Fruit fly (Drosophila melanogaster) whole organism, prepupa: ENCODE results near the gene CG6495.
A peak's percentile ranks its signal among the peaks of the same experiment; 100 is the strongest.

Experiments used
- CG10631 ChIP-seq: fragments of 200-800 bp; sonication (Bioruptor generic); optimal IDR thresholded peaks from 2 replicates; lab custom pipeline; 2016; ENCODE audit warnings: missing biosample characterization, missing genetic modification characterization
- CG11294 ChIP-seq: fragments of 200-800 bp; sonication (Bioruptor generic); IDR thresholded peaks from 2 replicates; pipeline ENCODE4 v1.3.6; 2022; ENCODE audit warnings: missing biosample characterization, missing genetic modification characterization
- CG11762 ChIP-seq: fragments of 200-800 bp; sonication (Bioruptor generic); optimal IDR thresholded peaks from 3 replicates; lab custom pipeline; 2016; ENCODE audit warnings: missing biosample characterization, missing genetic modification characterization; ENCODE audit not compliant: insufficient read depth
- CG11902 ChIP-seq: fragments of 200-800 bp; sonication (Bioruptor generic); optimal IDR thresholded peaks from 3 replicates; lab custom pipeline; 2016; ENCODE audit warnings: missing biosample characterization, missing genetic modification characterization
- CG15336 ChIP-seq: fragments of 200-800 bp; sonication (Bioruptor generic); IDR thresholded peaks from 2 replicates; pipeline ENCODE4 v1.3.6; 2022; ENCODE audit warnings: missing biosample characterization, missing genetic modification characterization
- CG1621 ChIP-seq: fragments of 200-800 bp; sonication (Bioruptor generic); optimal IDR thresholded peaks from 3 replicates; lab custom pipeline; 2018; ENCODE audit warnings: missing biosample characterization, mild to moderate bottlenecking, missing genetic modification characterization
- CG16779 ChIP-seq: fragments of 200-800 bp; sonication (Bioruptor generic); optimal IDR thresholded peaks from 3 replicates; lab custom pipeline; 2017; ENCODE audit warnings: missing biosample characterization, mild to moderate bottlenecking, missing genetic modification characterization
- CG3032 ChIP-seq: fragments of 200-800 bp; optimal IDR thresholded peaks from 2 replicates; lab custom pipeline; 2019; ENCODE audit warnings: missing biosample characterization, mild to moderate bottlenecking, missing genetic modification characterization, moderate library complexity
- CG31627 ChIP-seq: fragments of 200-800 bp; sonication (Bioruptor generic); optimal IDR thresholded peaks from 3 replicates; lab custom pipeline; 2016; ENCODE audit warnings: missing biosample characterization, missing genetic modification characterization
- CG32006 ChIP-seq: fragments of 200-800 bp; sonication (Bioruptor generic); optimal IDR thresholded peaks from 3 replicates; lab custom pipeline; 2017; ENCODE audit warnings: missing biosample characterization, mild to moderate bottlenecking, missing genetic modification characterization
- CG3919 ChIP-seq: fragments of 200-800 bp; sonication (Bioruptor generic); optimal IDR thresholded peaks from 3 replicates; lab custom pipeline; 2016; ENCODE audit warnings: missing biosample characterization, missing genetic modification characterization
- CG6276 ChIP-seq: fragments of 200-800 bp; sonication (Bioruptor generic); optimal IDR thresholded peaks from 2 replicates; lab custom pipeline; 2017; ENCODE audit warnings: missing biosample characterization, mild to moderate bottlenecking, missing genetic modification characterization
- CG7368 ChIP-seq: fragments of 200-800 bp; sonication (Bioruptor generic); optimal IDR thresholded peaks from 3 replicates; lab custom pipeline; 2016; ENCODE audit warnings: missing biosample characterization, missing genetic modification characterization
- CG8119 ChIP-seq: fragments of 200-800 bp; sonication (Bioruptor generic); IDR thresholded peaks from 3 replicates; pipeline ENCODE4 v1.3.6; 2022; ENCODE audit warnings: missing biosample characterization, missing genetic modification characterization
- CG8319 ChIP-seq: fragments of 200-800 bp; sonication (Bioruptor generic); optimal IDR thresholded peaks from 3 replicates; lab custom pipeline; 2016; ENCODE audit warnings: missing biosample characterization, missing genetic modification characterization
- CG8632 ChIP-seq: fragments of 200-800 bp; sonication (Bioruptor generic); optimal IDR thresholded peaks from 3 replicates; lab custom pipeline; 2016; ENCODE audit warnings: missing biosample characterization, missing genetic modification characterization
- CG9139 ChIP-seq: fragments of 200-800 bp; sonication (Bioruptor generic); optimal IDR thresholded peaks from 3 replicates; lab custom pipeline; 2017; ENCODE audit warnings: missing biosample characterization, mild to moderate bottlenecking, missing genetic modification characterization
- Eip75B ChIP-seq: fragments of 200-800 bp; sonication (Bioruptor generic); optimal IDR thresholded peaks from 3 replicates; lab custom pipeline; 2016; ENCODE audit warnings: missing biosample characterization, missing genetic modification characterization
- Eip78C ChIP-seq: fragments of 200-800 bp; sonication (Bioruptor generic); peaks from one replicate; lab custom pipeline; 2016; ENCODE audit warnings: missing biosample characterization, missing genetic modification characterization
- Eip93F ChIP-seq: fragments of 200-800 bp; sonication (Bioruptor generic); optimal IDR thresholded peaks from 2 replicates; lab custom pipeline; 2016; ENCODE audit warnings: missing biosample characterization, mild to moderate bottlenecking, missing genetic modification characterization
- Ets21C ChIP-seq: fragments of 200-800 bp; sonication (Bioruptor generic); optimal IDR thresholded peaks from 3 replicates; lab custom pipeline; 2016; ENCODE audit warnings: missing biosample characterization, missing genetic modification characterization
- Hr39 ChIP-seq: fragments of 200-800 bp; sonication (Bioruptor generic); optimal IDR thresholded peaks from 2 replicates; lab custom pipeline; 2016; ENCODE audit warnings: missing biosample characterization, missing genetic modification characterization
- Hr4 ChIP-seq: fragments of 200-800 bp; sonication (Bioruptor generic); optimal IDR thresholded peaks from 3 replicates; lab custom pipeline; 2016; ENCODE audit warnings: missing biosample characterization, missing genetic modification characterization
- Smox ChIP-seq: fragments of 200-800 bp; sonication (Bioruptor generic); optimal IDR thresholded peaks from 3 replicates; lab custom pipeline; 2016; ENCODE audit warnings: missing biosample characterization, missing genetic modification characterization
- Sox102F ChIP-seq: fragments of 200-800 bp; sonication (Bioruptor generic); optimal IDR thresholded peaks from 2 replicates; lab custom pipeline; 2016; ENCODE audit warnings: missing biosample characterization, mild to moderate bottlenecking, missing genetic modification characterization
- Sox14 ChIP-seq: fragments of 200-800 bp; sonication (Bioruptor generic); optimal IDR thresholded peaks from 3 replicates; lab custom pipeline; 2016; ENCODE audit warnings: missing biosample characterization, missing genetic modification characterization
- cyc ChIP-seq: fragments of 200-800 bp; sonication (Bioruptor generic); optimal IDR thresholded peaks from 3 replicates; lab custom pipeline; 2016; ENCODE audit warnings: missing biosample characterization, missing genetic modification characterization
- dac ChIP-seq: fragments of 200-800 bp; sonication (Bioruptor generic); optimal IDR thresholded peaks from 2 replicates; lab custom pipeline; 2017; ENCODE audit warnings: missing biosample characterization, mild to moderate bottlenecking, missing genetic modification characterization
- dsx ChIP-seq: fragments of 200-800 bp; optimal IDR thresholded peaks from 3 replicates; lab custom pipeline; 2019; ENCODE audit warnings: missing biosample characterization, mild to moderate bottlenecking, missing genetic modification characterization, moderate library complexity; ENCODE audit not compliant: poor library complexity, severe bottlenecking
- esn ChIP-seq: fragments of 200-800 bp; sonication (Bioruptor generic); optimal IDR thresholded peaks from 2 replicates; lab custom pipeline; 2016; ENCODE audit warnings: missing biosample characterization, mild to moderate bottlenecking, missing genetic modification characterization, moderate library complexity
- fd59A ChIP-seq: fragments of 200-800 bp; sonication (Bioruptor generic); optimal IDR thresholded peaks from 2 replicates; lab custom pipeline; 2017; ENCODE audit warnings: missing biosample characterization, mild to moderate bottlenecking, missing genetic modification characterization, missing genetic modification reagents
- lz ChIP-seq: fragments of 200-800 bp; sonication (Bioruptor generic); optimal IDR thresholded peaks from 3 replicates; lab custom pipeline; 2016; ENCODE audit warnings: missing biosample characterization, missing genetic modification characterization
- net ChIP-seq: fragments of 200-800 bp; sonication (Bioruptor generic); optimal IDR thresholded peaks from 3 replicates; lab custom pipeline; 2016; ENCODE audit warnings: missing biosample characterization, missing genetic modification characterization
- pdm3 ChIP-seq: fragments of 200-800 bp; sonication (Bioruptor generic); optimal IDR thresholded peaks from 3 replicates; lab custom pipeline; 2016; ENCODE audit warnings: missing biosample characterization, missing genetic modification characterization
- spab ChIP-seq: fragments of 200-800 bp; sonication (Bioruptor generic); optimal IDR thresholded peaks from 2 replicates; lab custom pipeline; 2017; ENCODE audit warnings: missing biosample characterization, mild to moderate bottlenecking, missing genetic modification characterization, missing genetic modification reagents
- ss ChIP-seq, 2 experiments: fragments of 200-800 bp; sonication (Bioruptor generic); optimal IDR thresholded peaks; 2 replicates in 1 of 2; 3 replicates in 1 of 2; lab custom pipeline; 2017 to 2018; ENCODE audit warnings: mild to moderate bottlenecking in 2 of 2, missing biosample characterization in 2 of 2, missing genetic modification characterization in 2 of 2, moderate library complexity in 1 of 2
- svp ChIP-seq: fragments of 200-800 bp; sonication (Bioruptor generic); peaks from one replicate; lab custom pipeline; 2016; ENCODE audit warnings: missing biosample characterization, missing genetic modification characterization
- topi ChIP-seq: fragments of 200-800 bp; sonication (Bioruptor generic); optimal IDR thresholded peaks from 3 replicates; lab custom pipeline; 2016; ENCODE audit warnings: missing biosample characterization, missing genetic modification characterization
- vri ChIP-seq: fragments of 200-800 bp; sonication (Bioruptor generic); optimal IDR thresholded peaks from 3 replicates; lab custom pipeline; 2016; ENCODE audit warnings: missing biosample characterization, mild to moderate bottlenecking, missing genetic modification characterization

CG6495 gene

DNA sequence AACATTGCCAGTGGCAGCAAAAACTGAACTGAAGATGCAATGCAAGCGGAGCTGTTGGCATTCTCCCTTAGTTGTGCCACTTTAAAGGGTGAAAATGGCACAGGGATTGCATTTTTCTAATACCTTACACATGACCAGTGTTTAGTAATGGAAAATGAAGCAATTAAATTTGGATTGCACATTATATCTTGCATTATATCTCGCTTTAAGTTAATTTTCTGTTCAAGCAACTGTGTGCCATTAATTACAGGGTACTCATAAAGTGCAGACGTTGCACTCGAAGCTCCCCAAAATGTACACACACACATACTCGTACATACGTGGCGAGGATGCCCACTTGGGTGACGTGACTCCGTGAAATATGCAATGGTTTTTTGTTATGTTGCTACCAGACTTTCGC is 1.3 kb upstream of the CG6495 start (continued):
- TF ChIP-seq fd59A (no peak), spab (GFP tag; lab: Kevin White, UChicago) (no peak), pdm3 (GFP tag; lab: Kevin White, UChicago) (peak; percentile 51), CG15336 (GFP tag; lab: Robert Waterston, UW) (no peak), Eip75B (peak; percentile 54), CG8119 (no peak), CG31627 (peak; percentile 51), CG10631 (GFP tag; lab: Kevin White, UChicago) (peak; percentile 53), CG11294 (GFP tag; lab: Robert Waterston, UW) (no peak), Smox (GFP tag; lab: Kevin White, UChicago) (peak; percentile 49), dsx (peak; percentile 11), CG9139 (no peak), vri (no peak), dac (GFP tag; lab: Kevin White, UChicago) (no peak), CG3032 (peak; percentile 38), CG7368 (peak; percentile 21), Ets21C (GFP tag; lab: Kevin White, UChicago) (peak; percentile 20)
- TF ChIP-seq, all 60 proteins: peak for 37

DNA sequence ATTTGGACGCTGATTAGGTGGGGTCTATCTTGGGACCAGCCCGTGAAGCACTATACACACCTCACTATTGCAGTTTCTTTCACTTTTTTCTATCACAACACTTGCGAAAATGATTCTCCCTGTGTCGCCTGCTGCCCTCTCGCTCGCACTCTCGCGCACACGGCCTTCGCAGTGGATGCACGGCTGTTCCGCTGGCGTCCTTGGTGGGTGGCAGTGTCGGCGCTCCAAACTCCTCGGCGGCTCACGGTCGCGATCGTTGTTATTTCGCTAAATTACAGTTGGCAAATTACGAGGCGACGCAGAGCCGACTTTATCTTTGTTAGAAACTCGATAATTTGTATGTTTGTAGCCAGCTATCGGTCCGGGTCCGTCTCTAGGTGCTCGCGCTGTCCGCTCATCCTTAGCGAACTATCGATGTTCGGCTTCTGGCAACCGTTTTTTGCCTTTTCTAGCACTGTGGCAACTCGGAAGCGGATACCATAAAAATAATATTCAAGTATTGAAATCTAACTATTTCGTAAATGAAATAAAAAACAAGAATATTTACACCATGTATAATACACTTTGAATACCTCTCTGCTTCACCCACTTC is 6.8 kb downstream of the CG6495 start, which contains the start of gene Ubc2:
Gene Ubc2, minus strand, starts transcription at position 410 of the 592 bp plus-strand sequence.
- TF ChIP-seq esn (peak; percentile 28), CG11762 (GFP tag; lab: Kevin White, UChicago) (no peak), pdm3 (GFP tag; lab: Kevin White, UChicago) (peak; percentile 33), net (GFP tag; lab: Kevin White, UChicago) (no peak), CG31627 (peak; percentile 23), lz (GFP tag; lab: Kevin White, UChicago) (peak; percentile 30), CG3919 (no peak), Sox14 (GFP tag; lab: Kevin White, UChicago) (peak; percentile 73), cyc (GFP tag; lab: Kevin White, UChicago) (peak; percentile 15), CG8319 (GFP tag; lab: Kevin White, UChicago) (no peak), svp (GFP tag; lab: Kevin White, UChicago) (no peak), topi (GFP tag; lab: Kevin White, UChicago) (peak; percentile 19), CG1621 (no peak), dsx (peak; percentile 7), CG6276 (GFP tag; lab: Kevin White, UChicago) (no peak), Eip78C (GFP tag; lab: Kevin White, UChicago) (peak; percentile 72)

DNA sequence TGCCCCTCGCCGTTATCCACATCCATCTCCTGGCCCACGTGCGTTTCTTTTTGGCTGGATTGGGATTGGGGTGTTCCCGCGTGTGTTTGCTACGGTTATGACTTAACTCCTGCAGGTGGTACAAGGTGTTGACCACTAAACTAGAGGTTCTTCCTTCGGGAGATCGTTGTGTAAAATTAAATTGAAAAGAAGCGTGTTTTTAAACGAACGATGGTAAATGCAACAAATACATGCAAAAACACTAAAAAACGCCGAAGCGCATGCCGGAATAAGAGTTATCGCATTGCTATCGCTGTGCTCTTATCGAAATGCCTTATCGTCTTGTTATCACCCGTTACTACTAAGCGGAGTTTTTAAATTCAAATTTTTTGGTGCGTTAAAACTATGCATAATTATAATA is 8.8 kb downstream of the CG6495 start, which contains the start of gene CG6724:
Gene CG6724, minus strand, starts transcription at position 245 of the 400 bp plus-strand sequence.
- TF ChIP-seq CG7368 = no peak
- TF ChIP-seq Sox14 (GFP tag; lab: Kevin White, UChicago) = no peak
- TF ChIP-seq CG11902 (GFP tag; lab: Kevin White, UChicago) = no peak
- TF ChIP-seq, all 60 proteins: peak for 0

DNA sequence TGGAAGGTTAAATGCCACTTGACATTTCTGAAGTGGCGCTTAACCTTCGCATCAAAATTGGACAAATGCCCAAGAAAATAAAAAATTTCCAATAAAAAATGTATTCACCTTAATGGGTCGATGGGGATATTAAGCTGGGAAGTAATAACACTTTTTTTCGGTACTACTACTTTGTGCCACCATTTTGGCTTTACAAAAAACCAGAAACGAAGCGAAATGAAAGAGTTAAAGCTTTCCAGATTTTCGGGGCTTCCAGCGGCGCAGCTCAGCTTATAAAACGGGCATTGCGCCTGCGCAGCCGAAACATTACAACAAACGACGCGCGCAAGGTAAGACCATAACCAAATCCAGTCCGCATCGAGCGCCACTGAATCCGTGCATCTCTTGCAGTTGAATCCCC is 9.7 kb downstream of the CG6495 start, which contains the start of gene CG17127:
Gene CG17127, plus strand, starts transcription at position 301 of the 400 bp plus-strand sequence.
- TF ChIP-seq pdm3 (GFP tag; lab: Kevin White, UChicago) = no peak
- no peak for TF ChIP-seq esn
- no peak for TF ChIP-seq topi (GFP tag; lab: Kevin White, UChicago)
- TF ChIP-seq cyc (GFP tag; lab: Kevin White, UChicago) = no peak
- TF ChIP-seq Eip78C (GFP tag; lab: Kevin White, UChicago) = no peak
- TF ChIP-seq CG11294 (GFP tag; lab: Robert Waterston, UW) = no peak
- TF ChIP-seq Eip75B = no peak
- no peak for TF ChIP-seq CG16779
- no peak for TF ChIP-seq CG32006 (GFP tag; lab: Kevin White, UChicago)
- TF ChIP-seq Sox102F (GFP tag; lab: Kevin White, UChicago) = no peak
- no peak for TF ChIP-seq Eip93F (GFP tag; lab: Kevin White, UChicago)
- no peak for TF ChIP-seq ss (GFP tag; optimal IDR thresholded peaks at IDR 0.05; lab: Kevin White, UChicago)
- TF ChIP-seq dsx = no peak
- no peak for TF ChIP-seq Hr4 (GFP tag; lab: Kevin White, UChicago)
- no peak for TF ChIP-seq CG3032
- no peak for TF ChIP-seq Hr39 (GFP tag; lab: Kevin White, UChicago)
- no peak for TF ChIP-seq CG1621
- no peak for TF ChIP-seq CG8632 (GFP tag; lab: Kevin White, UChicago)
- TF ChIP-seq vri = no peak
- no peak for TF ChIP-seq fd59A
